Fruit fly (Drosophila melanogaster) S2 (cell line): ENCODE data around the gene CG13360.

Experiments used
- CG8478 ChIP-seq: fragments of >200 bp; optimal IDR thresholded peaks from 2 replicates; lab custom pipeline; 2018
- CTCF ChIP-seq, 2 experiments: fragments of >200 bp; optimal IDR thresholded peaks; 2 replicates each; lab custom pipeline; 2018

dm6 chrX:768480-769123 lies 21.3 kb downstream of the CG13360 start:
- no peak for TF ChIP-seq CG8478
- TF ChIP-seq CTCF (optimal IDR thresholded peaks at IDR 0.05; lab: Kevin White, UChicago) = no peak
